Fruit fly (Drosophila melanogaster): ENCODE measurements around the gene CG33003.
A peak's percentile ranks its signal among the peaks of the same experiment; 100 is the strongest.

The CG33003 gene

dm6 chr2L:4393842-4394421 is 6.8 kb upstream of the CG33003 start, which contains the start of gene CG3652 (continued):
- TF ChIP-seq Gsc (GFP tag; IDR thresholded peaks at IDR 0.05) (no peak), Dbx (GFP tag; IDR thresholded peaks at IDR 0.05) (0 out of 3 replicates have a peak, but pooled peaks have one; percentile 21), Scr (GFP tag; IDR thresholded peaks at IDR 0.05; ENCODE audit: partially characterized antibody) (peak; percentile 60), CG32772 (GFP tag; IDR thresholded peaks at IDR 0.05) (0 out of 2 replicates have a peak, but pooled peaks have one; percentile 8), Hsf (GFP tag; optimal IDR thresholded peaks at IDR 0.05) (peak; percentile 43), zf30C (GFP tag; optimal IDR thresholded peaks at IDR 0.05) (no peak), Nf-YC (tag; optimal IDR thresholded peaks at IDR 0.05) (no peak), CG4730 (GFP tag; IDR thresholded peaks at IDR 0.05) (no peak), Lhr (GFP tag; optimal IDR thresholded peaks at IDR 0.05) (peak; percentile 21), CG18476 (GFP tag; optimal IDR thresholded peaks at IDR 0.05) (no peak), eyg (GFP tag; optimal IDR thresholded peaks at IDR 0.05) (no peak), gsb (GFP tag; IDR thresholded peaks at IDR 0.05) (no peak), CG12744 (GFP tag; optimal IDR thresholded peaks at IDR 0.05) (no peak), CG2116 (GFP tag; optimal IDR thresholded peaks at IDR 0.05) (peak; percentile 71), lmd (GFP tag; IDR thresholded peaks at IDR 0.05) (0 out of 2 replicates have a peak, but pooled peaks have one; percentile 20), CG10267 (tag; optimal IDR thresholded peaks at IDR 0.05) (peak; percentile 62), pros (GFP tag; optimal IDR thresholded peaks at IDR 0.05) (no peak), tio (GFP tag; optimal IDR thresholded peaks at IDR 0.05) (no peak), gt (GFP tag; IDR thresholded peaks at IDR 0.05) (no peak), da (GFP tag; optimal IDR thresholded peaks at IDR 0.05) (no peak), CG10543 (GFP tag; optimal IDR thresholded peaks at IDR 0.05) (no peak), unpg (GFP tag; optimal IDR thresholded peaks at IDR 0.05) (no peak), salm (tag; optimal IDR thresholded peaks at IDR 0.05) (no peak), pum (GFP tag; optimal IDR thresholded peaks at IDR 0.05) (peak; percentile 35), ash1 (GFP tag; optimal IDR thresholded peaks at IDR 0.05) (no peak), CG12155 (GFP tag; optimal IDR thresholded peaks at IDR 0.05) (peak; percentile 31), HLH54F (GFP tag; optimal IDR thresholded peaks at IDR 0.05) (peak; percentile 23), Side (GFP tag; optimal IDR thresholded peaks at IDR 0.05) (peak; percentile 35), gcm2 (GFP tag; optimal IDR thresholded peaks at IDR 0.05) (no peak), tap (tag; optimal IDR thresholded peaks at IDR 0.05) (no peak), Hmr (GFP tag; optimal IDR thresholded peaks at IDR 0.05) (no peak), tll (GFP tag; optimal IDR thresholded peaks at IDR 0.05) (no peak), Xrp1 (GFP tag; IDR thresholded peaks at IDR 0.05) (no peak), slp2 (GFP tag; optimal IDR thresholded peaks at IDR 0.05) (peak; percentile 47), knrl (GFP tag; IDR thresholded peaks at IDR 0.05; ENCODE audit: partially characterized antibody) (peak; percentile 47; the same call in 2 of the 3 replicates), tgo (GFP tag; IDR thresholded peaks at IDR 0.05) (no peak), CG11695 (GFP tag; IDR thresholded peaks at IDR 0.05) (no peak), Max (GFP tag; optimal IDR thresholded peaks at IDR 0.05) (peak; percentile 33), gcm (GFP tag; optimal IDR thresholded peaks at IDR 0.05) (no peak), Xbp1 (GFP tag; optimal IDR thresholded peaks at IDR 0.05) (peak; percentile 49), CG10654 (GFP tag; optimal IDR thresholded peaks at IDR 0.05) (peak; percentile 1), CG15479 (GFP tag; optimal IDR thresholded peaks at IDR 0.05) (no peak), CG9727 (GFP tag; optimal IDR thresholded peaks at IDR 0.05) (no peak), pita (GFP tag; optimal IDR thresholded peaks at IDR 0.05) (no peak), croc (GFP tag; conservative IDR thresholded peaks at IDR 0.05) (no peak), CG3995 (GFP tag; optimal IDR thresholded peaks at IDR 0.05) (peak; percentile 77), HmgD (GFP tag; optimal IDR thresholded peaks at IDR 0.05) (peak; percentile 27), pzg (GFP tag; optimal IDR thresholded peaks at IDR 0.05) (peak; percentile 47), CG6175 (GFP tag; IDR thresholded peaks at IDR 0.05) (no peak), NK7.1 (GFP tag; optimal IDR thresholded peaks at IDR 0.05) (no peak), fd102C (GFP tag; optimal IDR thresholded peaks at IDR 0.05) (no peak)
